Worm (Caenorhabditis elegans): ENCODE results near the gene C46C2.3.
A peak's percentile ranks its signal among the peaks of the same experiment; 100 is the strongest.

C46C2.3 gene

ce11 chrIV:9224825-9225224, at the start of gene C46C2.3:
Gene C46C2.3, plus strand, starts transcription at chrIV:9225125.
- no peak for TF ChIP-seq unc-55 (GFP tag; optimal IDR thresholded peaks at IDR 0.05)

- TF ChIP-seq mbf-1 (tag; optimal IDR thresholded peaks at IDR 0.05) (no peak), ztf-4 (tag; optimal IDR thresholded peaks at IDR 0.05) (no peak), nhr-10 (tag; optimal IDR thresholded peaks at IDR 0.05) (no peak), peb-1 (tag; optimal IDR thresholded peaks at IDR 0.05) (no peak), F13H6.1 (tag; optimal IDR thresholded peaks at IDR 0.05) (no peak), nhr-129 (tag; optimal IDR thresholded peaks at IDR 0.05) (no peak), skn-1 (tag; optimal IDR thresholded peaks at IDR 0.05) (no peak), nhr-11 (tag; optimal IDR thresholded peaks at IDR 0.05) (no peak), elt-3 (tag; optimal IDR thresholded peaks at IDR 0.05) (no peak), sma-3 (GFP tag; optimal IDR thresholded peaks at IDR 0.05) (no peak)
Measured at ce11 chrIV:9184547-9184946, 40.4 kb upstream of the C46C2.3 start, which contains the start of gene C07C7.1. Gene C07C7.1, plus strand, starts transcription at chrIV:9184847.

- TF ChIP-seq elt-3 (tag; optimal IDR thresholded peaks at IDR 0.05) (no peak), unc-62 (GFP tag; optimal IDR thresholded peaks at IDR 0.05) (no peak), F13H6.1 (tag; optimal IDR thresholded peaks at IDR 0.05) (peak; percentile 60), peb-1 (tag; optimal IDR thresholded peaks at IDR 0.05) (no peak), fos-1 (tag; optimal IDR thresholded peaks at IDR 0.05) (peak; percentile 70), sma-9 (GFP tag; optimal IDR thresholded peaks at IDR 0.05) (peak; percentile 77), sma-9 (tag; optimal IDR thresholded peaks at IDR 0.05) (no peak), sma-3 (GFP tag; optimal IDR thresholded peaks at IDR 0.05) (peak; percentile 48), nhr-23 (tag; optimal IDR thresholded peaks at IDR 0.05) (no peak), lin-13 (GFP tag; optimal IDR thresholded peaks at IDR 0.05) (peak; percentile 25), C34F6.9 (tag; optimal IDR thresholded peaks at IDR 0.05) (peak; percentile 57), nhr-237 (tag; optimal IDR thresholded peaks at IDR 0.05) (no peak), nhr-21 (tag; optimal IDR thresholded peaks at IDR 0.05) (peak; percentile 53), blmp-1 (tag; optimal IDR thresholded peaks at IDR 0.05; ENCODE audit: insufficient read depth) (no peak), sem-4 (tag; optimal IDR thresholded peaks at IDR 0.05) (no peak), egl-27 (tag; optimal IDR thresholded peaks at IDR 0.05) (peak; percentile 46), skn-1 (tag; optimal IDR thresholded peaks at IDR 0.05) (no peak), dmd-4 (tag; optimal IDR thresholded peaks at IDR 0.05) (no peak), ztf-4 (tag; optimal IDR thresholded peaks at IDR 0.05) (no peak), Y55F3AM.14 (GFP tag; optimal IDR thresholded peaks at IDR 0.05) (peak; percentile 42), ceh-16 (tag; optimal IDR thresholded peaks at IDR 0.05) (no peak), nhr-12 (tag; optimal IDR thresholded peaks at IDR 0.05) (no peak), zag-1 (tag; optimal IDR thresholded peaks at IDR 0.05) (peak; percentile 48), unc-39 (tag; optimal IDR thresholded peaks at IDR 0.05) (no peak), crh-2 (tag; optimal IDR thresholded peaks at IDR 0.05) (peak; percentile 73), ZK546.5 (tag; optimal IDR thresholded peaks at IDR 0.05) (no peak), aly-2 (tag; optimal IDR thresholded peaks at IDR 0.05) (no peak), mab-5 (tag; optimal IDR thresholded peaks at IDR 0.05) (no peak), nhr-77 (tag; optimal IDR thresholded peaks at IDR 0.05) (peak; percentile 15), unc-55 (GFP tag; optimal IDR thresholded peaks at IDR 0.05) (peak; percentile 17), lsy-2 (tag; optimal IDR thresholded peaks at IDR 0.05) (peak in 1 of 2 experiments; percentile 17), gmeb-1 (tag; optimal IDR thresholded peaks at IDR 0.05) (peak; percentile 67), nhr-129 (tag; optimal IDR thresholded peaks at IDR 0.05) (peak; percentile 92), lin-11 (tag; optimal IDR thresholded peaks at IDR 0.05) (peak; percentile 53), ztf-11 (tag; optimal IDR thresholded peaks at IDR 0.05) (no peak)
Measured at ce11 chrIV:9191183-9191582, 33.7 kb upstream of the C46C2.3 start.

ce11 chrIV:9192522-9192921, 32.4 kb upstream of the C46C2.3 start, which contains the start of gene C46C2.5:
Gene C46C2.5, minus strand, starts transcription at chrIV:9192622.
- no peak for TF ChIP-seq R02D3.7 (tag; optimal IDR thresholded peaks at IDR 0.05)
- TF ChIP-seq aly-2 (tag; optimal IDR thresholded peaks at IDR 0.05), result no peak
